Worm (Caenorhabditis elegans) whole organism, young adult: ENCODE measurements around the gene B0280.7.

Experiments
- B0336.3 ChIP-seq: fragments of 200-800 bp; sonication (Bioruptor generic); IDR thresholded peaks from 2 replicates; pipeline ENCODE4 v1.3.6; 2022; ENCODE audit warnings: missing genetic modification characterization, missing compliant biosample characterization
- C17E4.6 ChIP-seq: fragments of 200-800 bp; sonication (Bioruptor generic); IDR thresholded peaks from 2 replicates; pipeline ENCODE4 v1.3.6; 2022; ENCODE audit warnings: missing genetic modification reagents, missing genetic modification characterization, missing compliant biosample characterization
- F10E7.11 ChIP-seq: sonication (generic microtip); optimal IDR thresholded peaks from 2 replicates; lab custom pipeline; 2017; ENCODE audit warnings: mild to moderate bottlenecking, missing genetic modification characterization, moderate library complexity, missing compliant biosample characterization
- F23B12.7 ChIP-seq: sonication (generic microtip); optimal IDR thresholded peaks from 2 replicates; lab custom pipeline; 2017; ENCODE audit warnings: missing genetic modification characterization, mild to moderate bottlenecking, missing compliant biosample characterization, antibody characterized with exemption, moderate library complexity; ENCODE audit not compliant: insufficient read depth
- F33H1.4 ChIP-seq: fragments of 200-800 bp; sonication (Bioruptor generic); IDR thresholded peaks from 2 replicates; pipeline ENCODE4 v1.3.6; 2022; ENCODE audit warnings: missing genetic modification reagents, missing genetic modification characterization, missing compliant biosample characterization
- F39B2.1 ChIP-seq: fragments of 200-800 bp; sonication (Bioruptor generic); IDR thresholded peaks from 2 replicates; pipeline ENCODE4 v1.3.6; 2022; ENCODE audit warnings: missing genetic modification reagents, missing genetic modification characterization, missing compliant biosample characterization
- F49E8.2 ChIP-seq: sonication (generic microtip); optimal IDR thresholded peaks from 3 replicates; lab custom pipeline; 2017; ENCODE audit warnings: missing genetic modification characterization, mild to moderate bottlenecking, missing compliant biosample characterization, antibody characterized with exemption, moderate library complexity; ENCODE audit not compliant: insufficient read depth
- F57C9.4 ChIP-seq: sonication (generic microtip); optimal IDR thresholded peaks from 2 replicates; lab custom pipeline; 2017; ENCODE audit warnings: mild to moderate bottlenecking, missing genetic modification characterization, missing compliant biosample characterization
- Y53F4B.3 ChIP-seq: fragments of 200-800 bp; sonication (Bioruptor generic); IDR thresholded peaks from 2 replicates; pipeline ENCODE4 v1.3.6; 2022; ENCODE audit warnings: missing genetic modification reagents, missing genetic modification characterization, missing compliant biosample characterization
- Y56A3A.18 ChIP-seq: fragments of 200-800 bp; sonication (Bioruptor generic); IDR thresholded peaks from 2 replicates; pipeline ENCODE4 v1.3.6; 2022; ENCODE audit warnings: missing genetic modification reagents, missing genetic modification characterization, missing compliant biosample characterization
- akir-1 ChIP-seq: fragments of 200-800 bp; sonication (Bioruptor generic); optimal IDR thresholded peaks from 2 replicates; lab custom pipeline; 2018; ENCODE audit warnings: mild to moderate bottlenecking, missing genetic modification characterization, moderate library complexity, missing compliant biosample characterization
- ama-1 ChIP-seq, 3 experiments: fragments of 150-350 bp in 1 of 3; sonication (generic microtip) in 2 of 3; optimal IDR thresholded peaks; 2 replicates each; lab custom pipeline; 2014 to 2018; ENCODE audit warnings: missing biosample characterization in 2 of 3, missing genetic modification characterization in 2 of 3, missing genetic modification reagents in 2 of 3
- aptf-3 ChIP-seq: fragments of 200-800 bp; sonication (Bioruptor generic); IDR thresholded peaks from 2 replicates; pipeline ENCODE4 v1.3.6; 2022; ENCODE audit warnings: missing genetic modification characterization, missing compliant biosample characterization
- atf-7 ChIP-seq: sonication (generic microtip); optimal IDR thresholded peaks from 2 replicates; lab custom pipeline; 2017; ENCODE audit warnings: mild to moderate bottlenecking, missing genetic modification characterization, missing compliant biosample characterization
- attf-6 ChIP-seq: fragments of 200-800 bp; sonication (Bioruptor generic); IDR thresholded peaks from 2 replicates; pipeline ENCODE4 v1.3.6; 2022; ENCODE audit warnings: missing genetic modification reagents, missing genetic modification characterization, missing compliant biosample characterization
- bed-1 ChIP-seq: fragments of 200-800 bp; sonication (Bioruptor generic); IDR thresholded peaks from 2 replicates; pipeline ENCODE4 v1.3.6; 2022; ENCODE audit warnings: missing genetic modification reagents, missing genetic modification characterization, missing compliant biosample characterization
- ceh-100 ChIP-seq: fragments of 200-800 bp; sonication (Bioruptor generic); IDR thresholded peaks from 2 replicates; pipeline ENCODE4 v1.3.6; 2022; ENCODE audit warnings: missing genetic modification reagents, missing genetic modification characterization, missing compliant biosample characterization
- ceh-79 ChIP-seq: sonication (generic microtip); optimal IDR thresholded peaks from 2 replicates; lab custom pipeline; 2017; ENCODE audit warnings: mild to moderate bottlenecking, missing genetic modification characterization, missing compliant biosample characterization
- dox-1 ChIP-seq: fragments of 200-800 bp; sonication (Bioruptor generic); IDR thresholded peaks from 2 replicates; pipeline ENCODE4 v1.3.6; 2022; ENCODE audit warnings: missing genetic modification reagents, missing genetic modification characterization, missing compliant biosample characterization
- efl-1 ChIP-seq: fragments of 150-350 bp; optimal IDR thresholded peaks from 2 replicates; lab custom pipeline; 2014; ENCODE audit warnings: missing biosample characterization, missing genetic modification reagents, missing genetic modification characterization
- ekl-4 ChIP-seq: fragments of 200-800 bp; sonication (Bioruptor generic); IDR thresholded peaks from 2 replicates; pipeline ENCODE4 v1.3.6; 2022; ENCODE audit warnings: missing genetic modification reagents, missing genetic modification characterization, missing compliant biosample characterization
- fkh-3 ChIP-seq: sonication (generic microtip); optimal IDR thresholded peaks from 2 replicates; lab custom pipeline; 2016; ENCODE audit warnings: mild to moderate bottlenecking, missing genetic modification characterization, missing compliant biosample characterization
- hlh-26 ChIP-seq: fragments of 200-800 bp; sonication (Bioruptor generic); conservative IDR thresholded peaks from 2 replicates; pipeline ENCODE4 v1.3.6; 2022; ENCODE audit warnings: missing genetic modification reagents, missing genetic modification characterization, missing compliant biosample characterization
- hrde-1 ChIP-seq: sonication (generic microtip); optimal IDR thresholded peaks from 2 replicates; lab custom pipeline; 2016; ENCODE audit warnings: missing genetic modification characterization, mild to moderate bottlenecking, missing compliant biosample characterization, moderate library complexity, missing genotype, missing genetic modification reagents, borderline replicate concordance
- hsf-1 ChIP-seq: fragments of 200-800 bp; sonication (Bioruptor generic); IDR thresholded peaks from 2 replicates; pipeline ENCODE4 v1.3.6; 2022; ENCODE audit warnings: missing genetic modification reagents, missing genetic modification characterization, missing compliant biosample characterization
- lin-26 ChIP-seq: fragments of 200-800 bp; sonication (Bioruptor generic); IDR thresholded peaks from 2 replicates; pipeline ENCODE4 v1.3.6; 2022; ENCODE audit warnings: missing genetic modification reagents, missing genetic modification characterization, missing compliant biosample characterization
- lin-54 ChIP-seq: fragments of 200-800 bp; sonication (Bioruptor generic); optimal IDR thresholded peaks from 2 replicates; lab custom pipeline; 2018; ENCODE audit warnings: mild to moderate bottlenecking, missing genetic modification characterization, missing compliant biosample characterization
- lsl-1 ChIP-seq: fragments of 200-800 bp; sonication (Bioruptor generic); optimal IDR thresholded peaks from 2 replicates; lab custom pipeline; 2018; ENCODE audit warnings: mild to moderate bottlenecking, missing genetic modification characterization, moderate library complexity, missing compliant biosample characterization
- madf-3 ChIP-seq: fragments of 200-800 bp; sonication (Bioruptor generic); IDR thresholded peaks from 2 replicates; pipeline ENCODE4 v1.3.6; 2022; ENCODE audit warnings: missing genetic modification reagents, missing genetic modification characterization, missing compliant biosample characterization
- madf-6 ChIP-seq: fragments of 200-800 bp; sonication (Bioruptor generic); IDR thresholded peaks from 2 replicates; pipeline ENCODE4 v1.3.6; 2022; ENCODE audit warnings: missing genetic modification reagents, missing genetic modification characterization, missing compliant biosample characterization
- madf-8 ChIP-seq: fragments of 200-800 bp; sonication (Bioruptor generic); conservative IDR thresholded peaks from 2 replicates; pipeline ENCODE4 v1.3.6; 2022; ENCODE audit warnings: missing genetic modification reagents, missing genetic modification characterization, missing compliant biosample characterization
- nfya-2 ChIP-seq: fragments of 200-800 bp; sonication (Bioruptor generic); IDR thresholded peaks from 2 replicates; pipeline ENCODE4 v1.3.6; 2022; ENCODE audit warnings: missing genetic modification reagents, missing genetic modification characterization, missing compliant biosample characterization
- rcor-1 ChIP-seq: fragments of 200-800 bp; sonication (Bioruptor generic); IDR thresholded peaks from 2 replicates; pipeline ENCODE4 v1.3.6; 2022; ENCODE audit warnings: missing genetic modification reagents, missing genetic modification characterization, missing compliant biosample characterization
- repo-1 ChIP-seq: sonication (generic microtip); optimal IDR thresholded peaks from 2 replicates; lab custom pipeline; 2017; ENCODE audit warnings: mild to moderate bottlenecking, missing genetic modification characterization, missing compliant biosample characterization
- sea-2 ChIP-seq: fragments of 200-800 bp; sonication (Bioruptor generic); IDR thresholded peaks from 2 replicates; pipeline ENCODE4 v1.3.6; 2022; ENCODE audit warnings: missing genetic modification characterization, missing compliant biosample characterization
- snpc-1.1 ChIP-seq: sonication (generic microtip); optimal IDR thresholded peaks from 2 replicates; lab custom pipeline; 2017; ENCODE audit warnings: missing genetic modification characterization, mild to moderate bottlenecking, missing compliant biosample characterization, antibody characterized with exemption, moderate library complexity, missing genotype, missing genetic modification reagents; ENCODE audit not compliant: insufficient read depth
- snpc-1.3 ChIP-seq: sonication (generic microtip); optimal IDR thresholded peaks from 2 replicates; lab custom pipeline; 2017; ENCODE audit warnings: missing genetic modification characterization, mild to moderate bottlenecking, missing compliant biosample characterization, antibody characterized with exemption, moderate library complexity, missing genotype, missing genetic modification reagents; ENCODE audit not compliant: insufficient read depth
- snpc-3.4 ChIP-seq: sonication (generic microtip); optimal IDR thresholded peaks from 2 replicates; lab custom pipeline; 2017; ENCODE audit warnings: missing genetic modification characterization, mild to moderate bottlenecking, missing compliant biosample characterization, antibody characterized with exemption, moderate library complexity, missing genotype, missing genetic modification reagents
- snpc-4 ChIP-seq, 5 experiments: fragments of 150-350 bp in 1 of 5; sonication (generic microtip) in 4 of 5; optimal IDR thresholded peaks; 2 replicates each; lab custom pipeline; 2014 to 2018; ENCODE audit warnings: missing genetic modification characterization in 5 of 5, missing biosample characterization in 3 of 5, antibody characterized with exemption in 2 of 5, mild to moderate bottlenecking in 2 of 5, missing compliant biosample characterization in 2 of 5, missing genotype in 2 of 5, moderate library complexity in 2 of 5, missing genetic modification reagents in 1 of 5
- tbp1 ChIP-seq: fragments of 200-800 bp; sonication (Bioruptor generic); optimal IDR thresholded peaks from 2 replicates; lab custom pipeline; 2018; ENCODE audit warnings: mild to moderate bottlenecking, missing genetic modification characterization, missing compliant biosample characterization
- tlf-1 ChIP-seq: fragments of 200-800 bp; sonication (Bioruptor generic); optimal IDR thresholded peaks from 2 replicates; lab custom pipeline; 2018; ENCODE audit warnings: mild to moderate bottlenecking, missing genetic modification characterization, missing compliant biosample characterization
- xnd-1 ChIP-seq: sonication (generic microtip); optimal IDR thresholded peaks from 2 replicates; lab custom pipeline; 2016; ENCODE audit warnings: missing genotype, missing genetic modification reagents, missing genetic modification characterization, missing compliant biosample characterization
- zfh-2 ChIP-seq: fragments of 200-800 bp; sonication (Bioruptor generic); conservative IDR thresholded peaks from 2 replicates; pipeline ENCODE4 v1.3.6; 2022; ENCODE audit warnings: missing genetic modification reagents, missing genetic modification characterization, missing compliant biosample characterization
- ztf-18 ChIP-seq: sonication (generic microtip); optimal IDR thresholded peaks from 2 replicates; lab custom pipeline; 2016; ENCODE audit warnings: missing genotype, mild to moderate bottlenecking, missing genetic modification characterization, missing compliant biosample characterization
- ztf-26 ChIP-seq: sonication (generic microtip); optimal IDR thresholded peaks from 2 replicates; lab custom pipeline; 2017; ENCODE audit warnings: missing genetic modification characterization, missing compliant biosample characterization

Gene B0280.7

ce11 chrIII:7101814-7102477 is 9.7 kb downstream of the B0280.7 start:
- peak; percentile 84 for TF ChIP-seq hsf-1
- peak; percentile 59 for TF ChIP-seq xnd-1
- TF ChIP-seq ama-1 (optimal IDR thresholded peaks at IDR 0.05; lab: Kevin White, UChicago): no peak
- TF ChIP-seq ama-1 (GFP tag; optimal IDR thresholded peaks at IDR 0.05; lab: Kevin White, UChicago): peak in 1 of 2 experiments; percentile 88
- TF ChIP-seq ztf-26 (tag; lab: Kevin White, UChicago): no peak
- TF ChIP-seq snpc-4 (GFP tag; optimal IDR thresholded peaks at IDR 0.05; lab: Kevin White, UChicago): peak; percentile 37
- peak in 1 of 4 experiments; percentile 71 for TF ChIP-seq snpc-4 (tag; optimal IDR thresholded peaks at IDR 0.05; lab: Kevin White, UChicago)
- TF ChIP-seq tlf-1 (GFP tag; lab: Kevin White, UChicago): peak; percentile 82
- peak; percentile 88 for TF ChIP-seq snpc-3.4 (tag; lab: Kevin White, UChicago)
- TF ChIP-seq lin-26 (GFP tag; lab: Robert Waterston, UW): peak; percentile 82
- TF ChIP-seq lsl-1 (GFP tag; lab: Kevin White, UChicago): peak; percentile 59
- peak; percentile 43 for TF ChIP-seq repo-1 (tag; lab: Kevin White, UChicago)
- peak; percentile 75 for TF ChIP-seq snpc-1.1 (tag; lab: Kevin White, UChicago)
- 0 out of 2 replicates have a peak, but pooled peaks have one; percentile 22 for TF ChIP-seq aptf-3 (GFP tag; lab: Robert Waterston, UW)
- TF ChIP-seq hlh-26 (GFP tag; lab: Robert Waterston, UW): no peak
- no peak for TF ChIP-seq akir-1 (GFP tag; lab: Kevin White, UChicago)
- peak; percentile 67 for TF ChIP-seq snpc-1.3 (tag; lab: Kevin White, UChicago)
- peak; percentile 75 for TF ChIP-seq Y56A3A.18 (GFP tag; lab: Robert Waterston, UW)
- TF ChIP-seq ekl-4 (GFP tag; lab: Robert Waterston, UW): peak; percentile 92
- TF ChIP-seq B0336.3 (GFP tag; lab: Robert Waterston, UW): peak; percentile 97
- peak; percentile 70 for TF ChIP-seq lin-54 (GFP tag; lab: Kevin White, UChicago)
- TF ChIP-seq madf-8 (GFP tag; lab: Robert Waterston, UW): peak; percentile 36; the same call in 1 of the 2 replicates
- TF ChIP-seq rcor-1 (GFP tag; lab: Robert Waterston, UW): peak; percentile 78; the same call in 1 of the 2 replicates
- TF ChIP-seq efl-1: peak; percentile 51
- TF ChIP-seq atf-7 (tag; lab: Kevin White, UChicago): peak; percentile 24
- TF ChIP-seq F57C9.4 (tag; lab: Kevin White, UChicago): no peak
- peak; percentile 70 for TF ChIP-seq F10E7.11
- TF ChIP-seq zfh-2 (GFP tag; lab: Robert Waterston, UW): no peak
- TF ChIP-seq nfya-2 (GFP tag; lab: Robert Waterston, UW): 0 out of 2 replicates have a peak, but pooled peaks have one; percentile 22
- TF ChIP-seq bed-1: no peak
- TF ChIP-seq ceh-100: peak; percentile 35
- peak; percentile 96 for TF ChIP-seq hrde-1 (tag; lab: Kevin White, UChicago)
- no peak for TF ChIP-seq sea-2 (GFP tag; lab: Robert Waterston, UW)
- TF ChIP-seq tbp1 (GFP tag; lab: Kevin White, UChicago): peak; percentile 35
- 0 out of 2 replicates have a peak, but pooled peaks have one; percentile 11 for TF ChIP-seq C17E4.6 (GFP tag; lab: Robert Waterston, UW)
- no peak for TF ChIP-seq Y53F4B.3 (GFP tag; lab: Robert Waterston, UW)
- peak; percentile 88 for TF ChIP-seq F49E8.2
- peak; percentile 38 for TF ChIP-seq ztf-18
- peak; percentile 84 for TF ChIP-seq madf-6 (GFP tag; lab: Robert Waterston, UW)
- no peak for TF ChIP-seq fkh-3 (tag; lab: Kevin White, UChicago)
- peak; percentile 35 for TF ChIP-seq F33H1.4 (GFP tag; lab: Robert Waterston, UW)
- peak; percentile 73 for TF ChIP-seq dox-1
- TF ChIP-seq F23B12.7 (tag; lab: Kevin White, UChicago): no peak
- peak; percentile 85 for TF ChIP-seq madf-3
- TF ChIP-seq F39B2.1 (GFP tag; lab: Robert Waterston, UW): peak; percentile 70; the same call in 1 of the 2 replicates
- peak; percentile 90 for TF ChIP-seq attf-6 (GFP tag; lab: Robert Waterston, UW)
- no peak for TF ChIP-seq ceh-79 (tag; lab: Kevin White, UChicago)
